Worm (Caenorhabditis elegans) whole organism, midembryonic: ENCODE results near the gene E01G4.5.

Source experiments
- T22C8.4 ChIP-seq: fragments of 200-800 bp; sonication (Bioruptor generic); IDR thresholded peaks from 2 replicates; pipeline ENCODE4 v1.3.6; 2022; ENCODE audit warnings: missing genetic modification characterization, missing compliant biosample characterization
- cog-1 ChIP-seq: sonication (generic microtip); optimal IDR thresholded peaks from 2 replicates; lab custom pipeline; 2016; ENCODE audit warnings: missing genetic modification characterization, missing compliant biosample characterization
- flt-1 ChIP-seq: fragments of 200-800 bp; sonication (Bioruptor generic); IDR thresholded peaks from 2 replicates; pipeline ENCODE4 v1.3.6; 2022; ENCODE audit warnings: missing genetic modification characterization, missing compliant biosample characterization
- klf-2 ChIP-seq: fragments of 200-800 bp; sonication (Bioruptor generic); conservative IDR thresholded peaks from 2 replicates; pipeline ENCODE4 v1.3.6; 2022; ENCODE audit warnings: missing genetic modification reagents, missing genetic modification characterization, missing compliant biosample characterization
- med-1 ChIP-seq: sonication (generic microtip); optimal IDR thresholded peaks from 2 replicates; lab custom pipeline; 2017; ENCODE audit warnings: missing genetic modification characterization, mild to moderate bottlenecking, missing compliant biosample characterization, antibody characterized with exemption, missing genetic modification reagents; ENCODE audit not compliant: insufficient read depth
- ref-1 ChIP-seq: fragments of 200-800 bp; sonication (Bioruptor generic); conservative IDR thresholded peaks from 2 replicates; pipeline ENCODE4 v1.3.6; 2022; ENCODE audit warnings: missing genetic modification reagents, missing genetic modification characterization, missing compliant biosample characterization
- tab-1 ChIP-seq: fragments of 200-800 bp; sonication (Bioruptor generic); IDR thresholded peaks from 2 replicates; pipeline ENCODE4 v1.3.6; 2022; ENCODE audit warnings: missing genetic modification characterization, missing compliant biosample characterization
- ztf-23 ChIP-seq: fragments of 200-800 bp; sonication (Bioruptor generic); IDR thresholded peaks from 2 replicates; pipeline ENCODE4 v1.3.6; 2022; ENCODE audit warnings: missing genetic modification reagents, missing genetic modification characterization, missing compliant biosample characterization
- ztf-29 ChIP-seq: fragments of 200-800 bp; sonication (Bioruptor generic); IDR thresholded peaks from 2 replicates; pipeline ENCODE4 v1.3.6; 2022; ENCODE audit warnings: missing genetic modification reagents, missing genetic modification characterization, missing compliant biosample characterization

E01G4.5 gene

ce11 chrII:13521977-13522404 lies 49.8 kb downstream of the E01G4.5 start:
- no peak for TF ChIP-seq klf-2
- TF ChIP-seq ztf-23, result no peak
- no peak for TF ChIP-seq flt-1 (GFP tag; lab: Robert Waterston, UW)
- no peak for TF ChIP-seq cog-1
- TF ChIP-seq ztf-29 (GFP tag; lab: Robert Waterston, UW), result no peak
- TF ChIP-seq ref-1, result no peak
- no peak for TF ChIP-seq tab-1 (GFP tag; lab: Robert Waterston, UW)
- TF ChIP-seq med-1 (GFP tag; lab: Kevin White, UChicago), result no peak
- TF ChIP-seq T22C8.4 (GFP tag; lab: Robert Waterston, UW), result no peak
